Fruit fly (Drosophila melanogaster) whole organism, pupa: Measurements from ENCODE around the gene POLDIP2.

ENCODE experiments used
- CG13204 ChIP-seq: fragments of 200-800 bp; sonication (Bioruptor generic); optimal IDR thresholded peaks from 2 replicates; lab custom pipeline; 2018; ENCODE audit warnings: missing biosample characterization, mild to moderate bottlenecking, missing genetic modification characterization, moderate library complexity
- CG32121 ChIP-seq: fragments of 200-800 bp; sonication (Bioruptor generic); IDR thresholded peaks from 2 replicates; pipeline ENCODE4 v1.3.6; 2022; ENCODE audit warnings: missing biosample characterization, missing genetic modification characterization
- CG34367 ChIP-seq: fragments of 200-800 bp; sonication (Bioruptor generic); optimal IDR thresholded peaks from 2 replicates; lab custom pipeline; 2018; ENCODE audit warnings: missing biosample characterization, mild to moderate bottlenecking, missing genetic modification characterization
- CG8301 ChIP-seq: fragments of 200-800 bp; sonication (Bioruptor generic); optimal IDR thresholded peaks from 2 replicates; lab custom pipeline; 2018; ENCODE audit warnings: missing biosample characterization, mild to moderate bottlenecking, missing genetic modification characterization
- EcR ChIP-seq: fragments of 200-800 bp; sonication (Bioruptor generic); optimal IDR thresholded peaks from 3 replicates; lab custom pipeline; 2019; ENCODE audit warnings: missing biosample characterization, missing genetic modification characterization, mild to moderate bottlenecking, moderate library complexity, missing genetic modification reagents
- rn ChIP-seq: fragments of 200-800 bp; sonication (Bioruptor generic); IDR thresholded peaks from 2 replicates; pipeline ENCODE4 v1.3.6; 2022; ENCODE audit warnings: missing biosample characterization, missing genetic modification characterization

DNA sequence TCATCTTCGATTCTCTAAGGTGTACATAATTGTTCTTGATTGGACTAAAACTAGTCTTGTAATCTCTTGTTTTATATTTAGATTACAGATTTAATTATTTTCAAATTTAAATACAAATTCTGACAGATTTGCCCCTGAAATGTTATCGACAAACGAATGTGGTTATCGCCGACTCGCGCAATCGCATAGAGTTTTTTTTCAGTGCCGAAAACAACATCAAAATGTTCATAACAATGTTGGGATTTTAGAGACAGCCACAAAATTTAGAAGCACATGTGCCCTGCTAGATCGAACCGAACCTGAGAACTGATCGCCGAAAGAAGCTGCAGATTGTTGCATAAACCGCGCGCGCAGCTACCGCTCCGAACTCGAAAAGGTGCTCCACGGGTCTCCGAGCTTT is at the start of gene POLDIP2:
- TF ChIP-seq CG13204 (GFP tag; lab: Kevin White, UChicago): no peak
- TF ChIP-seq CG8301 (tag; lab: Kevin White, UChicago): no peak
- TF ChIP-seq EcR (GFP tag; lab: Kevin White, UChicago): no peak
- TF ChIP-seq rn (GFP tag; lab: Robert Waterston, UW): no peak
- no peak for TF ChIP-seq CG34367 (tag; lab: Kevin White, UChicago)
- TF ChIP-seq CG32121 (GFP tag; lab: Robert Waterston, UW): no peak
